Fruit fly (Drosophila melanogaster): ENCODE data around the gene CG11374.

DNA sequence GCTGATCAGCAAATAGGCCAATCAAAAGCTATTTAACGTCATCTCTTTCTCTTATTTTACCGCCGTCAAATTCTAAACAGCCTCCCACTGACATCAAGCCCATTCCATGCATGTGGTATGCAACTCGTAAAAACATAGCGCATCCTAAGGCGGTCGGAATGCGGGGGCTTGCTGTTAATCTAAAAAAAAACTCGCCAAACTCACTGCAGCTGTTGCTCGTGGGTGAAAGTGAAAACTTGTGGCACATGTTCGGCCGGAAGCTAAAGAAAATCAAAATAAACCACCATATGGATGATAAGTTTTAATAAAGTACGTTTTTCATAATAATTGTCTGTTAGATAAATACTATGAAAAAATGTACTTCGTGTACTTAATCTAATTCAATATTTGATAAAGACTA lies 17.9 kb downstream of the CG11374 start:
- no peak for TF ChIP-seq sv (GFP tag; optimal IDR thresholded peaks at IDR 0.05)
- no peak for TF ChIP-seq h (GFP tag; optimal IDR thresholded peaks at IDR 0.05)
- TF ChIP-seq OdsH (GFP tag; optimal IDR thresholded peaks at IDR 0.05), result no peak
- no peak for TF ChIP-seq tai (GFP tag; optimal IDR thresholded peaks at IDR 0.05)
- no peak for TF ChIP-seq dmrt93B (GFP tag; optimal IDR thresholded peaks at IDR 0.05)
- no peak for TF ChIP-seq N (GFP tag; optimal IDR thresholded peaks at IDR 0.05)
- TF ChIP-seq CG32264 (GFP tag; optimal IDR thresholded peaks at IDR 0.05), result no peak
- no peak for TF ChIP-seq ey (GFP tag; optimal IDR thresholded peaks at IDR 0.05)
- TF ChIP-seq brk (GFP tag; optimal IDR thresholded peaks at IDR 0.05), result no peak
- TF ChIP-seq Myc (optimal IDR thresholded peaks at IDR 0.05), result no peak
- TF ChIP-seq Sp1 (GFP tag; optimal IDR thresholded peaks at IDR 0.05), result no peak
- no peak for TF ChIP-seq Rel (GFP tag; optimal IDR thresholded peaks at IDR 0.05)
- TF ChIP-seq Rel (tag; optimal IDR thresholded peaks at IDR 0.05), result no peak
- TF ChIP-seq Hnf4 (GFP tag; optimal IDR thresholded peaks at IDR 0.05), result no peak
- TF ChIP-seq dsf (GFP tag; optimal IDR thresholded peaks at IDR 0.05; ENCODE audit: borderline replicate concordance), result no peak

Data from whole organism, wandering third instar larva.